Fruit fly (Drosophila melanogaster): ENCODE results near the gene yem.

Gene yem

dm6 chr3R:29103227-29103626 is 19.5 kb downstream of the yem start:
- peak in 1 of 2 experiments; percentile 66 for TF ChIP-seq Dfd (GFP tag; optimal IDR thresholded peaks at IDR 0.05)
- 0 out of 2 replicates have a peak, but pooled peaks have one; percentile 35 for TF ChIP-seq CG4360 (GFP tag; IDR thresholded peaks at IDR 0.05)
- no peak for TF ChIP-seq Ets65A (GFP tag)

- TF ChIP-seq CG3163 (GFP tag; optimal IDR thresholded peaks at IDR 0.05) (no peak), lola (GFP tag; optimal IDR thresholded peaks at IDR 0.05) (no peak), Med (GFP tag) (peak; percentile 60)
These were observed 24.7 kb downstream of the yem start for dm6 chr3R:29098022-29098421.

dm6 chr3R:29096009-29096443 is 26.7 kb downstream of the yem start:
- TF ChIP-seq CG1647 (GFP tag; optimal IDR thresholded peaks at IDR 0.05) (no peak), CG8290 (GFP tag; optimal IDR thresholded peaks at IDR 0.05) (no peak), CG8290 (tag; optimal IDR thresholded peaks at IDR 0.05) (no peak), Meics (GFP tag; optimal IDR thresholded peaks at IDR 0.05) (no peak), CG9876 (GFP tag; optimal IDR thresholded peaks at IDR 0.05) (no peak), zen (tag; optimal IDR thresholded peaks at IDR 0.05) (no peak), gcm (GFP tag; optimal IDR thresholded peaks at IDR 0.05) (no peak), Drgx (GFP tag; IDR thresholded peaks at IDR 0.05) (0 out of 2 replicates have a peak, but pooled peaks have one; percentile 10), bsh (GFP tag; optimal IDR thresholded peaks at IDR 0.05) (peak in 1 of 2 experiments; percentile 49), lbe (GFP tag; optimal IDR thresholded peaks at IDR 0.05) (peak; percentile 56)

- TF ChIP-seq H2.0 (GFP tag; IDR thresholded peaks at IDR 0.05) (no peak), sd (tag; optimal IDR thresholded peaks at IDR 0.05) (no peak), sqz (GFP tag; optimal IDR thresholded peaks at IDR 0.05) (no peak), CG1024 (GFP tag; IDR thresholded peaks at IDR 0.05) (no peak), Ets65A (GFP tag) (peak; percentile 54), abd-A (tag; optimal IDR thresholded peaks at IDR 0.05) (no peak), slbo (GFP tag; IDR thresholded peaks at IDR 0.05) (no peak)
These were observed 27.2 kb downstream of the yem start for dm6 chr3R:29095525-29095924.

- TF ChIP-seq sisA (GFP tag; IDR thresholded peaks at IDR 0.05), result 0 out of 2 replicates have a peak, but pooled peaks have one; percentile 4
- no peak for TF ChIP-seq CG6854 (GFP tag; optimal IDR thresholded peaks at IDR 0.05)
- peak; percentile 30; the same call in 1 of the 3 replicates for TF ChIP-seq otp (GFP tag; IDR thresholded peaks at IDR 0.05)
- TF ChIP-seq dysf (GFP tag; IDR thresholded peaks at IDR 0.05), result peak; percentile 39; the same call in 1 of the 3 replicates
- TF ChIP-seq stc (GFP tag; IDR thresholded peaks at IDR 0.05), result 0 out of 2 replicates have a peak, but pooled peaks have one; percentile 17
- TF ChIP-seq jumu (GFP tag; optimal IDR thresholded peaks at IDR 0.05), result no peak
- TF ChIP-seq CG2120 (GFP tag; optimal IDR thresholded peaks at IDR 0.05), result peak; percentile 23
- TF ChIP-seq al (GFP tag; IDR thresholded peaks at IDR 0.05), result no peak
- TF ChIP-seq row (GFP tag; IDR thresholded peaks at IDR 0.05), result peak; percentile 45; the same call in 1 of the 3 replicates
- TF ChIP-seq zf30C (GFP tag; optimal IDR thresholded peaks at IDR 0.05), result peak; percentile 11
- TF ChIP-seq Aef1 (GFP tag; IDR thresholded peaks at IDR 0.05), result no peak
- no peak for TF ChIP-seq hth (optimal IDR thresholded peaks at IDR 0.05)
- TF ChIP-seq gce (GFP tag; IDR thresholded peaks at IDR 0.05), result no peak
- TF ChIP-seq ranshi (GFP tag; IDR thresholded peaks at IDR 0.05), result no peak
- TF ChIP-seq Drgx (GFP tag; IDR thresholded peaks at IDR 0.05), result peak; percentile 60; the same call in 1 of the 2 replicates
- no peak for TF ChIP-seq CG7928 (GFP tag; optimal IDR thresholded peaks at IDR 0.05)
- peak; percentile 6 for TF ChIP-seq nmo (GFP tag; optimal IDR thresholded peaks at IDR 0.05)
- 0 out of 3 replicates have a peak, but pooled peaks have one; percentile 45 for TF ChIP-seq CG11456 (GFP tag; IDR thresholded peaks at IDR 0.05)
- TF ChIP-seq pho (GFP tag; optimal IDR thresholded peaks at IDR 0.05), result peak; percentile 5
- no peak for TF ChIP-seq CG4854 (GFP tag; optimal IDR thresholded peaks at IDR 0.05)
- TF ChIP-seq CG18599 (GFP tag; optimal IDR thresholded peaks at IDR 0.05), result peak; percentile 58
- TF ChIP-seq CG11696 (GFP tag; IDR thresholded peaks at IDR 0.05), result no peak
- 0 out of 2 replicates have a peak, but pooled peaks have one; percentile 19 for TF ChIP-seq Ptx1 (GFP tag; IDR thresholded peaks at IDR 0.05)
- TF ChIP-seq CG7556 (GFP tag; optimal IDR thresholded peaks at IDR 0.05), result peak; percentile 10
- no peak for TF ChIP-seq CG12391 (tag; optimal IDR thresholded peaks at IDR 0.05)
These were observed 28.5 kb downstream of the yem start for dm6 chr3R:29094152-29094551.

All from whole organism, embryonic.